Worm (Caenorhabditis elegans): ENCODE measurements around the gene cest-24.

cest-24 gene

ce11 chrV:6323602-6324001 is 6.9 kb downstream of the cest-24 start:
- TF ChIP-seq ceh-6 (GFP tag; optimal IDR thresholded peaks at IDR 0.05) = no peak
- no peak for TF ChIP-seq pha-2 (tag; optimal IDR thresholded peaks at IDR 0.05)
- TF ChIP-seq tbx-7 (tag; optimal IDR thresholded peaks at IDR 0.05) = no peak
- TF ChIP-seq nhr-11 (tag; optimal IDR thresholded peaks at IDR 0.05) = no peak
- TF ChIP-seq sox-2 (GFP tag; IDR thresholded peaks at IDR 0.05) = no peak
- TF ChIP-seq unc-3 (GFP tag; conservative IDR thresholded peaks at IDR 0.05) = no peak
- no peak for TF ChIP-seq unc-3 (tag; optimal IDR thresholded peaks at IDR 0.05)
- TF ChIP-seq ref-2 (tag; optimal IDR thresholded peaks at IDR 0.05) = no peak
- TF ChIP-seq nhr-232 (tag; optimal IDR thresholded peaks at IDR 0.05) = no peak
- no peak for TF ChIP-seq T23F11.4 (GFP tag; optimal IDR thresholded peaks at IDR 0.05)
- no peak for TF ChIP-seq dmd-4 (tag; optimal IDR thresholded peaks at IDR 0.05; ENCODE audit: borderline replicate concordance)
- TF ChIP-seq hlh-30 (tag; optimal IDR thresholded peaks at IDR 0.05; ENCODE audit: insufficient read depth) = no peak
- no peak for TF ChIP-seq ttx-3 (tag; optimal IDR thresholded peaks at IDR 0.05)
- TF ChIP-seq C38D4.7 (GFP tag; optimal IDR thresholded peaks at IDR 0.05) = no peak
- TF ChIP-seq hlh-8 (tag; optimal IDR thresholded peaks at IDR 0.05) = no peak
- TF ChIP-seq ceh-2 (tag; optimal IDR thresholded peaks at IDR 0.05) = no peak
- no peak for TF ChIP-seq rnt-1 (tag; optimal IDR thresholded peaks at IDR 0.05)
- no peak for TF ChIP-seq unc-42 (tag; optimal IDR thresholded peaks at IDR 0.05)
- TF ChIP-seq hlh-13 (GFP tag; optimal IDR thresholded peaks at IDR 0.05) = no peak

DNA sequence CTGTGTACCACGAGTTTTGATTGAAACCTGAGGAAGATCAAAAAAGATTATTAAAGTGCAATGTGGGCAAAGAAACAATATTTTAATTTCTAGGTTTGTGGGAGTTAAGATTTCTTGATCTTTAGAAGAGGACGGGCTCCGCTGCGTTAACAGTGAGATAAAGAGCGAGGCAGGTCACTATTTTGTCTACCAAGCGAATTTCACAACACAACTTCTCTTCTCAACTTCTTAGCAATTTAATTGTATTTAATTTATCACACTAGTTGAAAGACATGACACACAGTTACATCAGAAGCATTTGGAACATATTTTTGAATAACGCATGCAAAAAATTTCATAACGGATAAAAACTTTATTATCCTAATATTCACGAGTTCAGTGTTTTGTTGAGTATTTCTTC is 9.7 kb downstream of the cest-24 start:
- TF ChIP-seq unc-86 (tag; optimal IDR thresholded peaks at IDR 0.05) (no peak), T23F11.4 (GFP tag; optimal IDR thresholded peaks at IDR 0.05) (no peak), unc-55 (GFP tag; optimal IDR thresholded peaks at IDR 0.05) (no peak), eyg-1 (tag; optimal IDR thresholded peaks at IDR 0.05) (no peak), nhr-232 (tag; optimal IDR thresholded peaks at IDR 0.05) (no peak), C38D4.7 (GFP tag; optimal IDR thresholded peaks at IDR 0.05) (no peak), K02D7.2 (tag; optimal IDR thresholded peaks at IDR 0.05) (no peak), unc-42 (tag; optimal IDR thresholded peaks at IDR 0.05) (no peak), ceh-34 (tag; optimal IDR thresholded peaks at IDR 0.05) (no peak), ceh-31 (tag; optimal IDR thresholded peaks at IDR 0.05) (no peak), fkh-10 (GFP tag; optimal IDR thresholded peaks at IDR 0.05) (no peak), rnt-1 (tag; optimal IDR thresholded peaks at IDR 0.05) (no peak), pat-9 (tag; optimal IDR thresholded peaks at IDR 0.05) (no peak), sox-2 (GFP tag; IDR thresholded peaks at IDR 0.05) (no peak), ceh-48 (tag; optimal IDR thresholded peaks at IDR 0.05) (no peak), sox-4 (tag; optimal IDR thresholded peaks at IDR 0.05) (no peak), syd-9 (tag; optimal IDR thresholded peaks at IDR 0.05) (no peak), ceh-9 (tag; optimal IDR thresholded peaks at IDR 0.05) (no peak), tbx-2 (tag; optimal IDR thresholded peaks at IDR 0.05) (no peak), nhr-11 (tag; optimal IDR thresholded peaks at IDR 0.05) (no peak)

ce11 chrV:6326980-6327379 is 10.2 kb downstream of the cest-24 start, which contains the start of gene fbxa-202:
TSS of gene fbxa-202 (plus strand) at chrV:6327280.
- TF ChIP-seq unc-3 (GFP tag; conservative IDR thresholded peaks at IDR 0.05) (no peak), unc-3 (tag; optimal IDR thresholded peaks at IDR 0.05) (no peak), ceh-48 (tag; optimal IDR thresholded peaks at IDR 0.05) (no peak), tbx-7 (tag; optimal IDR thresholded peaks at IDR 0.05) (no peak), ceh-34 (tag; optimal IDR thresholded peaks at IDR 0.05) (no peak), hlh-15 (tag; optimal IDR thresholded peaks at IDR 0.05) (no peak), nhr-11 (tag; optimal IDR thresholded peaks at IDR 0.05) (no peak), unc-55 (GFP tag; optimal IDR thresholded peaks at IDR 0.05) (no peak), elt-4 (tag; optimal IDR thresholded peaks at IDR 0.05) (no peak), eyg-1 (tag; optimal IDR thresholded peaks at IDR 0.05) (no peak)

- TF ChIP-seq K09A11.1 (tag; optimal IDR thresholded peaks at IDR 0.05; ENCODE audit: insufficient read depth) = no peak
- TF ChIP-seq sox-2 (GFP tag; IDR thresholded peaks at IDR 0.05) = no peak
- TF ChIP-seq K02D7.2 (tag; optimal IDR thresholded peaks at IDR 0.05) = no peak
- TF ChIP-seq npax-4 (tag; optimal IDR thresholded peaks at IDR 0.05) = no peak
- TF ChIP-seq pag-3 (tag; optimal IDR thresholded peaks at IDR 0.05; ENCODE audit: borderline replicate concordance) = no peak
- no peak for TF ChIP-seq C08G9.2 (tag; optimal IDR thresholded peaks at IDR 0.05)
- no peak for TF ChIP-seq ceh-30 (tag; optimal IDR thresholded peaks at IDR 0.05)
- TF ChIP-seq ceh-9 (tag; optimal IDR thresholded peaks at IDR 0.05) = no peak
- no peak for TF ChIP-seq unc-86 (tag; optimal IDR thresholded peaks at IDR 0.05)
- TF ChIP-seq tbx-7 (tag; optimal IDR thresholded peaks at IDR 0.05) = no peak
- TF ChIP-seq hlh-8 (tag; optimal IDR thresholded peaks at IDR 0.05) = no peak
- no peak for TF ChIP-seq T23F11.4 (GFP tag; optimal IDR thresholded peaks at IDR 0.05)
- no peak for TF ChIP-seq lin-11 (tag; optimal IDR thresholded peaks at IDR 0.05)
Measured at ce11 chrV:6328897-6329296, 12.2 kb downstream of the cest-24 start, which contains the start of gene T28C12.2. TSS of gene T28C12.2 (plus strand) at chrV:6329197.
